Worm (Caenorhabditis elegans): ENCODE data around the gene unc-61.

Gene unc-61

DNA sequence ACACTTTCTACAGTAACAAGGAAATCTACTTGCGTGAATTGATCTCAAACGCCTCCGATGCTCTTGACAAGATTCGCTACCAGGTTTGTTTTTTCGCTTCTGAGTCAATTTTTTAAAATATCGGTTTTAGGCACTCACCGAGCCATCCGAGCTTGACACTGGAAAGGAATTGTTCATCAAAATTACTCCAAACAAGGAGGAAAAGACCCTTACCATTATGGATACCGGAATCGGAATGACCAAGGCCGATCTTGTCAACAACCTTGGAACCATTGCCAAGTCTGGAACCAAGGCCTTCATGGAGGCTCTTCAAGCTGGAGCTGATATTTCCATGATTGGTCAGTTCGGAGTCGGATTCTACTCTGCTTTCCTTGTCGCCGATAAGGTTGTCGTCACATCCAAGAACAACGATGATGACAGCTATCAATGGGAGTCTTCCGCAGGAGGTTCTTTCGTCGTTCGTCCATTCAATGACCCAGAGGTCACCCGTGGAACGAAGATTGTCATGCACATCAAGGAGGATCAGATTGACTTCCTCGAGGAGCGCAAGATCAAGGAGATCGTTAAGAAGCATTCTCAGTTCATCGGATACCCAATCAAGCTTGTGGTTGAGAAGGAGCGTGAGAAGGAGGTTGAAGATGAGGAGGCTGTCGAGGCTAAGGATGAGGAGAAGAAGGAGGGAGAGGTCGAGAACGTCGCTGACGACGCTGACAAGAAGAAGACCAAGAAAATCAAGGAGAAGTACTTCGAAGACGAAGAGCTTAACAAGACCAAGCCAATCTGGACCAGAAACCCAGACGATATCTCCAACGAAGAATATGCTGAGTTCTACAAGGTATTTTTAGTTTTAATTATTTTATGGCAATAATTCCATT, 47.6 kb downstream of the unc-61 start:
- no peak for TF ChIP-seq ama-1 (optimal IDR thresholded peaks at IDR 0.05)
- TF ChIP-seq B0310.2 (tag; optimal IDR thresholded peaks at IDR 0.05) = no peak
- TF ChIP-seq scrt-1 (GFP tag; IDR thresholded peaks at IDR 0.05) = 0 out of 2 replicates have a peak, but pooled peaks have one; percentile 39
- TF ChIP-seq hnd-1 (tag; optimal IDR thresholded peaks at IDR 0.05) = no peak
- no peak for TF ChIP-seq tbx-11 (GFP tag; IDR thresholded peaks at IDR 0.05)
- TF ChIP-seq ceh-36 (tag; optimal IDR thresholded peaks at IDR 0.05) = no peak
- TF ChIP-seq tbx-37 (GFP tag; conservative IDR thresholded peaks at IDR 0.05) = no peak

DNA sequence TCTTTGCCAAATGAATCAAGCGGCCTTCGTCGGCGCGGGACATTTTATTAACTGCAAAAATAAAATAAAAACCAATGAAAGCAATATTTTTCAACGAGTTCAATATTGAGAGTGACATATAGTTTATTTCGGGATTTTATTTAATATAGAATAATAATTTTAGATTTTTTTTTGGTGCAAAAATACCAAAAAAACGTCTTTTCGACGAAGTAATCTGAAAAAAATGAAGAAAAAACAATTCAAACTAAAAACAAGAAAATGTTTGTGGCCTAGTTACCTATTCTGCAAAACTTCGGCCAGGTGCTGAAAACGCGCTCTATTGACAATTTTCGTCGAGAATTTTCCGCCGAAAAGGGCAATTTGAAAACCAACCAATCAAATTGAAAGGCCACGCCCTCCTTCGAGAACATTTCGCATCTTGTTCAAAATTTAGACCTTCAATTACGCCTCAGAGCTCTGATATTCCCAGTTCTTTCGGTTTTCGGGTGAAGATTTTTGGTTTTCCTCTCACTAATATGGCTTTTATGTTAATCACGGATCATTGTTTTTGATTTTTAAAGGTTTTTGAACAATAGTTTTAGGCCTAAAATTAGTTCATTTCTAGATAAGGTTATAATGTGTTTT, 48.5 kb downstream of the unc-61 start, which contains the start of gene C47E8.4:
C47E8.4 (minus strand) TSS at position 51 of the 624 bp plus-strand sequence.
- TF ChIP-seq tra-4 (tag; optimal IDR thresholded peaks at IDR 0.05) (peak; percentile 57), tbx-37 (GFP tag; conservative IDR thresholded peaks at IDR 0.05) (peak; percentile 75), ceh-36 (tag; optimal IDR thresholded peaks at IDR 0.05) (no peak), ama-1 (optimal IDR thresholded peaks at IDR 0.05) (peak; percentile 66), hnd-1 (tag; optimal IDR thresholded peaks at IDR 0.05) (no peak), pes-1 (GFP tag; IDR thresholded peaks at IDR 0.05) (peak; percentile 54; the same call in 1 of the 2 replicates), hmg-4 (GFP tag; optimal IDR thresholded peaks at IDR 0.05) (peak; percentile 36), flt-1 (GFP tag; IDR thresholded peaks at IDR 0.05) (peak; percentile 34; the same call in 1 of the 2 replicates)

DNA sequence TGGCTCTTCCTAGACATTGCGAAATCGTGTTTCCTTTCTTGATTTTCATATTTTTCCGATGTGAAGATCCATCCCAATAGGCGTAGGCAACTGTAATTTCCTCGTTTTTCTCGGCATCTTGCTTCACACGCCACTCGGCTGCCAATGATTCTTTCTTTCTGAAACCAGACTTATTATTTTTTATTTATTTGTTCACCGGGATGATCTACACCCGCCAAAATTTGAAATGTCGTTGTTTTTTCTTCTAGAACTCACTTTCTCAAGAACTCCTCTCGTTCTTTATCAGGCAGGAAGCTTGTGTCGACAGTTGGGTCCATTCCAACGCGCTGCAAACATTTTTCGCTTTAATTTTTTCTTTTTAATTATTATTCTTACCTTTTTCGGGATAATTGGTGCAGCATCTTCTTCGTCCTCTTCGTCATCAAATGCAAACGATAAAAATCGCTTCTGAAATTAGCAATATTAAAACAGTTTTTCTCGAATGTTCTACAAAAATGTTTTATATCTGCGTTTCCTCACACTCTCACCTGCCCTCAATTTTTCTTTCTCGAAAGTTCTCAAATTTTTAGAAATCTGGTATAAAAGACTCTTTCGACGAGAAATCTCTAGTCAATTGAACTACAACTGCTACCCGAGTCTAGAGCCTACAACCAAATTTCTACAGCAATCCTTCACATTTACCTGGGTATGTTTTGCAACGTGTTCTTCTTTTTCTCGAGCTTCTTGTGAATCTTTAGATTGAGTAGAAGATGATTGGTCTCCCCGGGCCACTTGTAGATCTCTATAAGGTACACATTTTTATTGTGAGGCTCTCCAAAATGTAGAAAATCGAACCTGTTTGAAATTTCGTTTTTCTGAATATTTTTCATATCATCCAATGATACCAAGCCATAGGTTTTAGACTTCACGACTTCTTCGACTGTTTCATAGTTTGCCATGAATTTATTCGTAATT, 49.4 kb downstream of the unc-61 start, which contains the start of gene hsp-90:
hsp-90 (plus strand) TSS at position 560 of the 954 bp plus-strand sequence.
- TF ChIP-seq scrt-1 (GFP tag; IDR thresholded peaks at IDR 0.05) (no peak), B0310.2 (tag; optimal IDR thresholded peaks at IDR 0.05) (no peak), ets-7 (tag; optimal IDR thresholded peaks at IDR 0.05) (no peak), ceh-36 (tag; optimal IDR thresholded peaks at IDR 0.05) (no peak), hmbx-1 (tag; optimal IDR thresholded peaks at IDR 0.05) (no peak), pes-1 (GFP tag; IDR thresholded peaks at IDR 0.05) (no peak), aly-1 (tag; optimal IDR thresholded peaks at IDR 0.05) (no peak), hmg-4 (GFP tag; optimal IDR thresholded peaks at IDR 0.05) (no peak), F13C5.2 (tag; optimal IDR thresholded peaks at IDR 0.05) (no peak), sea-1 (GFP tag; conservative IDR thresholded peaks at IDR 0.05) (no peak), tra-4 (tag; optimal IDR thresholded peaks at IDR 0.05) (no peak), tbx-37 (GFP tag; conservative IDR thresholded peaks at IDR 0.05) (no peak), flt-1 (GFP tag; IDR thresholded peaks at IDR 0.05) (no peak), hnd-1 (tag; optimal IDR thresholded peaks at IDR 0.05) (no peak), ama-1 (optimal IDR thresholded peaks at IDR 0.05) (no peak), tbx-11 (GFP tag; IDR thresholded peaks at IDR 0.05) (no peak), ceh-13 (GFP tag; optimal IDR thresholded peaks at IDR 0.05) (no peak)

DNA sequence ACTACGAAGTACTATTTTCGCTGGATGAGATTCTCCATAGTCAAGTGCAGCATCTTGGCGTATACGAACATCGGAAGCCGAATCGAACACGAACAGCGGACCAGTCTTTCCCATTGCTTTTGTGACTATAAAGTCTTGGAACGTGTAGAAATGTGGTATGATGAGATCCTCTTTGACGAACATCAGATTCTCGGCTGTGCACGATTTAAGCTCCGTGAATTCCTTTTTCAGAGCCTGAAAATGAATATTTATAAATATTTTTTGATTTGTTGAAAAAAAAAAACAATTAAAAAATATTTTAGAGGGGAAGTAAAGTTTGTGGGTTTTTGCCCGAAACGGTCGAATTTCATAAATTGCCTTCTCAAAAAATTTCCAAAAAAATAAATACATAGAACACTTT, 50.1 kb downstream of the unc-61 start:
- TF ChIP-seq hmbx-1 (tag; optimal IDR thresholded peaks at IDR 0.05) (no peak), tra-4 (tag; optimal IDR thresholded peaks at IDR 0.05) (no peak), tbx-11 (GFP tag; IDR thresholded peaks at IDR 0.05) (no peak), sea-1 (GFP tag; conservative IDR thresholded peaks at IDR 0.05) (no peak), ceh-36 (tag; optimal IDR thresholded peaks at IDR 0.05) (no peak), pes-1 (GFP tag; IDR thresholded peaks at IDR 0.05) (no peak), B0310.2 (tag; optimal IDR thresholded peaks at IDR 0.05) (no peak), ets-7 (tag; optimal IDR thresholded peaks at IDR 0.05) (no peak), ceh-13 (GFP tag; optimal IDR thresholded peaks at IDR 0.05) (no peak), ama-1 (optimal IDR thresholded peaks at IDR 0.05) (no peak), hmg-4 (GFP tag; optimal IDR thresholded peaks at IDR 0.05) (no peak)

DNA sequence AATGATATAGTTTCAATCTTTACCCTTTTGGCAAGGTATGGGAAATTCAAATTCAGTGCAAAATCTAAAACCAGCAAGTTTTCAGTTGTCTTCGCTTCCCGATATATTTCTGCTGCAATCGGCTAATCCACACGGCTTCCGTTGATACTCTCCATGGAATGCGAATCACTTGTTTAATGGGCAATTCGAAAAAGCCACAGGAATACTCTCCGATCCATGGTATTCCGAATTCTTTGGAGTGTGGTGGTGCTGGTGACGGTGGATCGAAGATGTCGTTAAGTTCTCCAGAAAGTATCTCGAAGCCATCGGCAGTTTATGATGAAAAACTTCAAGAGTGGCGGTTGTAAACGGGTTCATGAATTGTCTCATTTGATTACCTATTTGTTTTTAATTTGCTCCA, 50.7 kb downstream of the unc-61 start:
- TF ChIP-seq tbx-37 (GFP tag; conservative IDR thresholded peaks at IDR 0.05) = no peak
- no peak for TF ChIP-seq aly-1 (tag; optimal IDR thresholded peaks at IDR 0.05)
- no peak for TF ChIP-seq tra-4 (tag; optimal IDR thresholded peaks at IDR 0.05)

DNA sequence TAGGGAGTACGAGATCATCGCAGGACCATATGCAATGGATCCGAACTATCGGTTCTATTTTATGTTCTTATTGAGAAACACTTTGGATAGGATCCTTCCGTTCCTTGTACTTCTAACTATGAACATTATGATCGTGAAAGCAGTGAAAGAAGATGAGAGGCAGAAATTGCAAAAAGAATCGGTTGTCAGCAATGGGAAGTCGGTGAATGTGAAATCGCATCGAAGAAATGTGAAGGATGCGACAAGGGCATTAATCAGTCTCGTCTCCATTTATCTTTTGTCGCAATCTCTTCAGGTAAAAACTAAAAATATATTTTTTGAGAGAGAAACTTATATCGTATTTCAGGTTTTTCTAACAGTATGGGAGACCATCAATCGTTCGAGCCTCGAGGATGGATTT, 51.2 kb downstream of the unc-61 start:
- no peak for TF ChIP-seq tbx-37 (GFP tag; conservative IDR thresholded peaks at IDR 0.05)
- no peak for TF ChIP-seq aly-1 (tag; optimal IDR thresholded peaks at IDR 0.05)
- no peak for TF ChIP-seq pes-1 (GFP tag; IDR thresholded peaks at IDR 0.05)
- TF ChIP-seq tra-4 (tag; optimal IDR thresholded peaks at IDR 0.05) = no peak
- no peak for TF ChIP-seq F13C5.2 (tag; optimal IDR thresholded peaks at IDR 0.05)
- TF ChIP-seq B0310.2 (tag; optimal IDR thresholded peaks at IDR 0.05) = no peak
- TF ChIP-seq sea-1 (GFP tag; conservative IDR thresholded peaks at IDR 0.05) = no peak
- no peak for TF ChIP-seq hnd-1 (tag; optimal IDR thresholded peaks at IDR 0.05)
- no peak for TF ChIP-seq scrt-1 (GFP tag; IDR thresholded peaks at IDR 0.05)
- TF ChIP-seq ceh-36 (tag; optimal IDR thresholded peaks at IDR 0.05) = no peak
- no peak for TF ChIP-seq hmg-4 (GFP tag; optimal IDR thresholded peaks at IDR 0.05)
- no peak for TF ChIP-seq ceh-13 (GFP tag; optimal IDR thresholded peaks at IDR 0.05)
- TF ChIP-seq tbx-11 (GFP tag; IDR thresholded peaks at IDR 0.05) = no peak
- no peak for TF ChIP-seq hmbx-1 (tag; optimal IDR thresholded peaks at IDR 0.05)
- no peak for TF ChIP-seq ama-1 (optimal IDR thresholded peaks at IDR 0.05)
- no peak for TF ChIP-seq flt-1 (GFP tag; IDR thresholded peaks at IDR 0.05)
- no peak for TF ChIP-seq ets-7 (tag; optimal IDR thresholded peaks at IDR 0.05)
